Worm (Caenorhabditis elegans) whole organism, L2 larva: ENCODE results near the gene ocr-1.

Experiments used
- R02D3.7 ChIP-seq: fragments of 150-350 bp; optimal IDR thresholded peaks from 2 replicates; lab custom pipeline; 2014; ENCODE audit warnings: missing biosample characterization, missing genetic modification characterization
- aly-2 ChIP-seq: fragments of 150-350 bp; optimal IDR thresholded peaks from 2 replicates; lab custom pipeline; 2014; ENCODE audit warnings: missing biosample characterization, missing genetic modification characterization
- ama-1 ChIP-seq: fragments of 150-350 bp; optimal IDR thresholded peaks from 2 replicates; lab custom pipeline; 2018; ENCODE audit warnings: inconsistent platforms
- egl-27 ChIP-seq: sonication (generic microtip); optimal IDR thresholded peaks from 3 replicates; lab custom pipeline; 2017; ENCODE audit warnings: missing biosample characterization, missing genetic modification reagents, missing genetic modification characterization
- nhr-21 ChIP-seq: fragments of 150-350 bp; optimal IDR thresholded peaks from 2 replicates; lab custom pipeline; 2014; ENCODE audit warnings: missing biosample characterization, missing genetic modification characterization
- nhr-237 ChIP-seq: fragments of 150-350 bp; optimal IDR thresholded peaks from 2 replicates; lab custom pipeline; 2014; ENCODE audit warnings: missing biosample characterization, missing genetic modification characterization
- skn-1 ChIP-seq: sonication (generic microtip); optimal IDR thresholded peaks from 2 replicates; lab custom pipeline; 2017; ENCODE audit warnings: missing biosample characterization, missing genetic modification characterization
- unc-39 ChIP-seq: fragments of 150-350 bp; optimal IDR thresholded peaks from 2 replicates; lab custom pipeline; 2014; ENCODE audit warnings: missing biosample characterization, missing genetic modification characterization
- ztf-4 ChIP-seq: fragments of 150-350 bp; optimal IDR thresholded peaks from 2 replicates; lab custom pipeline; 2014; ENCODE audit warnings: missing biosample characterization, missing genetic modification characterization

- no peak for TF ChIP-seq nhr-237 (tag; lab: Kevin White, UChicago)
- TF ChIP-seq unc-39 (tag; lab: Kevin White, UChicago), result no peak
- TF ChIP-seq ama-1 (lab: Kevin White, UChicago), result no peak
- TF ChIP-seq aly-2 (tag; lab: Kevin White, UChicago), result no peak
- TF ChIP-seq ztf-4 (tag; lab: Kevin White, UChicago), result no peak
- TF ChIP-seq skn-1 (tag; lab: Kevin White, UChicago), result no peak
- TF ChIP-seq nhr-21 (tag; lab: Kevin White, UChicago), result no peak
- no peak for TF ChIP-seq egl-27 (tag; lab: Kevin White, UChicago)
- TF ChIP-seq R02D3.7, result no peak
Measured at ce11 chrV:10793498-10793897, 29.3 kb downstream of the ocr-1 start, which contains the start of gene ule-3.
